Fruit fly (Drosophila melanogaster) Kc167 (cell line): ENCODE results near the gene Lkb1.

Experiments used
- Myc ChIP-seq: fragments of >200 bp; optimal IDR thresholded peaks from 2 replicates; lab custom pipeline; 2017; ENCODE audit warnings: missing external identifiers
- Sin3A ChIP-seq: fragments of >200 bp; optimal IDR thresholded peaks from 2 replicates; lab custom pipeline; 2018; ENCODE audit warnings: missing external identifiers
- insv ChIP-seq: fragments of >200 bp; optimal IDR thresholded peaks from 3 replicates; lab custom pipeline; 2018; ENCODE audit warnings: missing external identifiers
- psq ChIP-seq: fragments of >200 bp; optimal IDR thresholded peaks from 2 replicates; lab custom pipeline; 2017; ENCODE audit warnings: missing external identifiers
- ttk ChIP-seq: sonication (Bioruptor generic); optimal IDR thresholded peaks from 2 replicates; lab custom pipeline; 2017; ENCODE audit warnings: missing external identifiers

dm6 chr3R:13728897-13729296 lies 52.5 kb downstream of the Lkb1 start:
- TF ChIP-seq psq (lab: Kevin White, UChicago) (no peak), ttk (no peak), Myc (no peak), insv (lab: Kevin White, UChicago) (no peak), Sin3A (no peak)
